Worm (Caenorhabditis elegans) whole organism, mixed stage, embryonic: Measurements from ENCODE around the gene ZK1307.3.

ENCODE experiments used
- bed-3 ChIP-seq: fragments of 200-800 bp; sonication (Bioruptor generic); optimal IDR thresholded peaks from 3 replicates; lab custom pipeline; 2018; ENCODE audit warnings: mild to moderate bottlenecking, missing genetic modification characterization, moderate library complexity, missing compliant biosample characterization
- nhr-12 ChIP-seq: fragments of 150-350 bp; optimal IDR thresholded peaks from 2 replicates; lab custom pipeline; 2014; ENCODE audit warnings: missing biosample characterization, missing genetic modification characterization
- nhr-28 ChIP-seq: fragments of 150-350 bp; optimal IDR thresholded peaks from 2 replicates; lab custom pipeline; 2014; ENCODE audit warnings: missing biosample characterization, missing genetic modification characterization

ce11 chrII:9644940-9645634, 7.7 kb downstream of the ZK1307.3 start:
- no peak for TF ChIP-seq nhr-12 (tag; lab: Kevin White, UChicago)
- TF ChIP-seq bed-3: no peak
- TF ChIP-seq nhr-28 (tag; lab: Kevin White, UChicago): no peak
